Worm (Caenorhabditis elegans) whole organism, late embryonic: ENCODE data around the gene sir-2.1.
A peak's percentile ranks its signal among the peaks of the same experiment; 100 is the strongest.

Experiments used
- C38D4.7 ChIP-seq: fragments of 200-800 bp; sonication (Bioruptor generic); optimal IDR thresholded peaks from 2 replicates; lab custom pipeline; 2018; ENCODE audit warnings: mild to moderate bottlenecking, missing genetic modification characterization, moderate library complexity, missing compliant biosample characterization
- F13H6.1 ChIP-seq: sonication (generic microtip); optimal IDR thresholded peaks from 2 replicates; lab custom pipeline; 2016; ENCODE audit warnings: missing genetic modification characterization, missing compliant biosample characterization
- K02D7.2 ChIP-seq: sonication (generic microtip); optimal IDR thresholded peaks from 2 replicates; lab custom pipeline; 2017; ENCODE audit warnings: mild to moderate bottlenecking, missing genetic modification characterization, missing compliant biosample characterization
- K09A11.1 ChIP-seq: sonication (generic microtip); optimal IDR thresholded peaks from 2 replicates; lab custom pipeline; 2017; ENCODE audit warnings: antibody characterized with exemption, mild to moderate bottlenecking, missing genetic modification characterization, missing compliant biosample characterization; ENCODE audit not compliant: insufficient read depth
- Y22D7AL.16 ChIP-seq: sonication (generic microtip); optimal IDR thresholded peaks from 2 replicates; lab custom pipeline; 2016; ENCODE audit warnings: missing genetic modification characterization, missing compliant biosample characterization
- ahr-1 ChIP-seq: sonication (generic microtip); optimal IDR thresholded peaks from 2 replicates; lab custom pipeline; 2016; ENCODE audit warnings: missing genetic modification characterization, missing compliant biosample characterization
- ama-1 ChIP-seq: fragments of 150-350 bp; optimal IDR thresholded peaks from 2 replicates; lab custom pipeline; 2014
- ceh-14 ChIP-seq: sonication (generic microtip); optimal IDR thresholded peaks from 2 replicates; lab custom pipeline; 2016; ENCODE audit warnings: missing genotype, missing genetic modification characterization, missing compliant biosample characterization
- ceh-18 ChIP-seq: sonication (generic microtip); optimal IDR thresholded peaks from 2 replicates; lab custom pipeline; 2016; ENCODE audit warnings: missing genetic modification characterization, missing compliant biosample characterization
- ceh-19 ChIP-seq: fragments of 200-800 bp; sonication (Bioruptor generic); optimal IDR thresholded peaks from 2 replicates; lab custom pipeline; 2018; ENCODE audit warnings: mild to moderate bottlenecking, missing genetic modification characterization, missing compliant biosample characterization
- ceh-2 ChIP-seq: sonication (generic microtip); optimal IDR thresholded peaks from 2 replicates; lab custom pipeline; 2016; ENCODE audit warnings: missing genotype, missing genetic modification characterization, missing compliant biosample characterization
- ceh-22 ChIP-seq: sonication (generic microtip); optimal IDR thresholded peaks from 2 replicates; lab custom pipeline; 2017; ENCODE audit warnings: missing biosample characterization, missing genetic modification characterization
- ceh-24 ChIP-seq: sonication (generic microtip); optimal IDR thresholded peaks from 2 replicates; lab custom pipeline; 2016; ENCODE audit warnings: mild to moderate bottlenecking, missing genetic modification characterization, missing compliant biosample characterization
- ceh-30 ChIP-seq: fragments of 150-350 bp; optimal IDR thresholded peaks from 2 replicates; lab custom pipeline; 2014; ENCODE audit warnings: missing biosample characterization, missing genetic modification characterization
- ceh-31 ChIP-seq: sonication (generic microtip); optimal IDR thresholded peaks from 2 replicates; lab custom pipeline; 2016; ENCODE audit warnings: missing genetic modification characterization, missing compliant biosample characterization
- ceh-34 ChIP-seq: sonication (generic microtip); optimal IDR thresholded peaks from 2 replicates; lab custom pipeline; 2016; ENCODE audit warnings: mild to moderate bottlenecking, missing genetic modification characterization, missing compliant biosample characterization
- ceh-45 ChIP-seq: fragments of 200-800 bp; sonication (Bioruptor generic); IDR thresholded peaks from 2 replicates; pipeline ENCODE4 v1.3.6; 2022; ENCODE audit warnings: missing genetic modification reagents, missing genetic modification characterization, missing compliant biosample characterization
- ceh-6 ChIP-seq: fragments of 200-800 bp; sonication (Bioruptor generic); optimal IDR thresholded peaks from 2 replicates; lab custom pipeline; 2018; ENCODE audit warnings: mild to moderate bottlenecking, missing genetic modification characterization, missing compliant biosample characterization
- ceh-9 ChIP-seq: sonication (generic microtip); optimal IDR thresholded peaks from 2 replicates; lab custom pipeline; 2016; ENCODE audit warnings: mild to moderate bottlenecking, missing genetic modification characterization, inconsistent platforms, missing compliant biosample characterization
- che-1 ChIP-seq: sonication (generic microtip); optimal IDR thresholded peaks from 2 replicates; lab custom pipeline; 2016; ENCODE audit warnings: mild to moderate bottlenecking, missing genetic modification characterization, missing compliant biosample characterization
- dve-1 ChIP-seq: sonication (generic microtip); optimal IDR thresholded peaks from 2 replicates; lab custom pipeline; 2017; ENCODE audit warnings: antibody characterized with exemption, mild to moderate bottlenecking, missing genetic modification characterization, missing compliant biosample characterization
- elt-2 ChIP-seq: sonication (generic microtip); optimal IDR thresholded peaks from 2 replicates; lab custom pipeline; 2016; ENCODE audit warnings: missing genetic modification reagents, missing genetic modification characterization, missing compliant biosample characterization
- elt-4 ChIP-seq: sonication (generic microtip); optimal IDR thresholded peaks from 2 replicates; lab custom pipeline; 2016; ENCODE audit warnings: missing genetic modification characterization, missing compliant biosample characterization
- ets-4 ChIP-seq: sonication (generic microtip); optimal IDR thresholded peaks from 2 replicates; lab custom pipeline; 2016; ENCODE audit warnings: missing genetic modification characterization, missing compliant biosample characterization
- fax-1 ChIP-seq: sonication (generic microtip); optimal IDR thresholded peaks from 2 replicates; lab custom pipeline; 2016; ENCODE audit warnings: missing genotype, missing genetic modification characterization, missing compliant biosample characterization
- fkh-6 ChIP-seq: sonication (generic microtip); optimal IDR thresholded peaks from 2 replicates; lab custom pipeline; 2016; ENCODE audit warnings: missing genetic modification characterization, missing compliant biosample characterization
- gmeb-2 ChIP-seq: sonication (generic microtip); optimal IDR thresholded peaks from 2 replicates; lab custom pipeline; 2016; ENCODE audit warnings: missing genetic modification characterization, inconsistent platforms, missing compliant biosample characterization
- hlh-13 ChIP-seq: fragments of 200-800 bp; sonication (Bioruptor generic); optimal IDR thresholded peaks from 2 replicates; lab custom pipeline; 2018; ENCODE audit warnings: mild to moderate bottlenecking, missing genetic modification characterization, missing compliant biosample characterization
- hlh-15 ChIP-seq: sonication (generic microtip); optimal IDR thresholded peaks from 2 replicates; lab custom pipeline; 2016; ENCODE audit warnings: missing genetic modification characterization, missing compliant biosample characterization
- hlh-30 ChIP-seq: sonication (generic microtip); optimal IDR thresholded peaks from 2 replicates; lab custom pipeline; 2017; ENCODE audit warnings: antibody characterized with exemption, missing genetic modification characterization, missing compliant biosample characterization; ENCODE audit not compliant: insufficient read depth
- hlh-6 ChIP-seq: sonication (generic microtip); optimal IDR thresholded peaks from 2 replicates; lab custom pipeline; 2016; ENCODE audit warnings: missing genotype, missing genetic modification characterization, missing compliant biosample characterization
- lim-6 ChIP-seq: sonication (generic microtip); optimal IDR thresholded peaks from 2 replicates; lab custom pipeline; 2016; ENCODE audit warnings: missing genetic modification characterization, missing compliant biosample characterization
- madf-2 ChIP-seq: sonication (generic microtip); optimal IDR thresholded peaks from 2 replicates; lab custom pipeline; 2017; ENCODE audit warnings: missing genetic modification characterization, missing compliant biosample characterization
- mec-3 ChIP-seq: sonication (generic microtip); optimal IDR thresholded peaks from 2 replicates; lab custom pipeline; 2016; ENCODE audit warnings: borderline replicate concordance, missing genetic modification characterization, missing compliant biosample characterization
- nfya-1 ChIP-seq: sonication (generic microtip); optimal IDR thresholded peaks from 2 replicates; lab custom pipeline; 2017; ENCODE audit warnings: missing genetic modification characterization, mild to moderate bottlenecking, missing compliant biosample characterization, antibody characterized with exemption, moderate library complexity
- npax-4 ChIP-seq: sonication (generic microtip); optimal IDR thresholded peaks from 2 replicates; lab custom pipeline; 2016; ENCODE audit warnings: missing genetic modification characterization, missing compliant biosample characterization
- pag-3 ChIP-seq: sonication (generic microtip); optimal IDR thresholded peaks from 2 replicates; lab custom pipeline; 2016; ENCODE audit warnings: missing compliant biosample characterization, missing genetic modification characterization, borderline replicate concordance
- pax-1 ChIP-seq: fragments of 150-350 bp; optimal IDR thresholded peaks from 2 replicates; lab custom pipeline; 2014; ENCODE audit warnings: missing biosample characterization, missing genetic modification characterization
- pha-2 ChIP-seq: sonication (generic microtip); optimal IDR thresholded peaks from 2 replicates; lab custom pipeline; 2017; ENCODE audit warnings: mild to moderate bottlenecking, missing genetic modification characterization, missing compliant biosample characterization
- pha-4 ChIP-seq: fragments of 150-350 bp; optimal IDR thresholded peaks from 2 replicates; lab custom pipeline; 2018; ENCODE audit warnings: missing biosample characterization, missing genetic modification reagents, missing genetic modification characterization
- pqm-1 ChIP-seq: sonication (generic microtip); optimal IDR thresholded peaks from 2 replicates; lab custom pipeline; 2016; ENCODE audit warnings: missing genetic modification characterization, missing compliant biosample characterization
- ref-2 ChIP-seq: sonication (generic microtip); optimal IDR thresholded peaks from 2 replicates; lab custom pipeline; 2016; ENCODE audit warnings: missing genetic modification characterization, missing compliant biosample characterization
- sdc-2 ChIP-seq: sonication (generic microtip); optimal IDR thresholded peaks from 2 replicates; lab custom pipeline; 2016; ENCODE audit warnings: missing genotype, missing genetic modification characterization, missing compliant biosample characterization
- sox-2 ChIP-seq: fragments of 200-800 bp; sonication (Bioruptor generic); IDR thresholded peaks from 2 replicates; pipeline ENCODE4 v1.3.6; 2022; ENCODE audit warnings: missing genetic modification reagents, missing genetic modification characterization, missing compliant biosample characterization
- sox-4 ChIP-seq: sonication (generic microtip); optimal IDR thresholded peaks from 2 replicates; lab custom pipeline; 2017; ENCODE audit warnings: mild to moderate bottlenecking, missing genetic modification characterization, inconsistent platforms, missing compliant biosample characterization
- syd-9 ChIP-seq: sonication (generic microtip); optimal IDR thresholded peaks from 2 replicates; lab custom pipeline; 2016; ENCODE audit warnings: mild to moderate bottlenecking, missing genetic modification characterization, moderate library complexity, missing compliant biosample characterization
- tbx-7 ChIP-seq: sonication (generic microtip); optimal IDR thresholded peaks from 2 replicates; lab custom pipeline; 2016; ENCODE audit warnings: missing genotype, missing genetic modification characterization, missing compliant biosample characterization
- unc-3 ChIP-seq, 2 experiments: fragments of 200-800 bp in 1 of 2; sonication (Bioruptor generic) in 1 of 2; sonication (generic microtip) in 1 of 2; conservative IDR thresholded peaks in 1 of 2; optimal IDR thresholded peaks in 1 of 2; 2 replicates each; pipeline versions ENCODE4 v1.3.6 to Lab custom; 2016 to 2022; ENCODE audit warnings: missing compliant biosample characterization in 2 of 2, missing genetic modification characterization in 2 of 2, missing genetic modification reagents in 1 of 2
- unc-42 ChIP-seq: sonication (generic microtip); optimal IDR thresholded peaks from 2 replicates; lab custom pipeline; 2016; ENCODE audit warnings: missing genotype, missing genetic modification characterization, missing compliant biosample characterization
- unc-86 ChIP-seq: sonication (generic microtip); optimal IDR thresholded peaks from 2 replicates; lab custom pipeline; 2016; ENCODE audit warnings: missing genetic modification characterization, missing compliant biosample characterization
- zip-5 ChIP-seq: sonication (generic microtip); optimal IDR thresholded peaks from 2 replicates; lab custom pipeline; 2016; ENCODE audit warnings: missing genetic modification characterization, missing compliant biosample characterization
- ztf-16 ChIP-seq: sonication (generic microtip); optimal IDR thresholded peaks from 2 replicates; lab custom pipeline; 2017; ENCODE audit warnings: missing genetic modification characterization, missing compliant biosample characterization

The sir-2.1 gene

DNA sequence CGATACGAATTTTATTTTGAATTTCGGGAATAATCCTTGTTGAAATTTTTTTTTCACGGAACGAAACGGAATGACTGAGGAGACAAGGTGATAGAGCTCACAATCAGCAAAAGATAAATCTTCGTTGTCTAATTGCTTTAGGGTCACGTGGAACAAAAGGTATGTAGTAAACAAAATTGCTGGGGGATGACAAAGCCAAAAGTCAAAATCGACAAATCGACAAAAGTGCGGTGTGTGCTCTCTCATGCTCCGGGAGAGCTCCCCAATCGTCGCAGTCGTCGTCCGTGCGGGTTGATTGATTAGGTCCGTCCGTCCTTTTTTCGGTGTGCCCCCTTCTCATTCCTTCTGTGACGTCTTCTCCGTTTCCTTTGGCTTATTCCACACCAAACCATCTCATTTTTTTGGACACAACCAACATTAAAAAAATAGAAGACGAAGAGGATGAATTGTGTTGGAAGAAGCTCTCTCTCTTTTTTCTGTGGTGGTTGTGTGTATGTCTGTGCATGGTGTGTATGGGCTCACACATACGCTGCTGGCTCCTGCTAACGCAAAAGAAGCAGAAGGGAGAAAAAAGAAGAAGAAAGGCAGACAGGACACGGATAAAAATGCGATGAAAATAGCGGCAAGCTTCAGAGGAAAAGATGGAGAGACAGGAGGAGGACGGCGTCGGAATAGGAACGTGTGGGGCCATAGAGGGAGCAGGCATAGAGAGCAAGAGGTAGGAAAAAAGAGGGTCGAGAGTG, 24.2 kb downstream of the sir-2.1 start:
- TF ChIP-seq tbx-7 (tag; lab: Kevin White, UChicago) (no peak), che-1 (no peak), zip-5 (tag; lab: Kevin White, UChicago) (no peak), pha-4 (no peak), unc-42 (peak; percentile 37), elt-2 (tag; lab: Kevin White, UChicago) (no peak), syd-9 (no peak), sox-2 (GFP tag; lab: Robert Waterston, UW) (no peak), fkh-6 (no peak), ztf-16 (tag; lab: Kevin White, UChicago) (no peak), K02D7.2 (tag; lab: Kevin White, UChicago) (no peak), nfya-1 (peak; percentile 63), lim-6 (tag; lab: Kevin White, UChicago) (no peak), Y22D7AL.16 (tag; lab: Kevin White, UChicago) (no peak), mec-3 (tag; lab: Kevin White, UChicago) (no peak), ceh-24 (no peak), F13H6.1 (tag; lab: Kevin White, UChicago) (no peak), ama-1 (lab: Kevin White, UChicago) (no peak), gmeb-2 (no peak), dve-1 (no peak), ceh-34 (peak; percentile 35), hlh-30 (no peak), ceh-18 (tag; lab: Kevin White, UChicago) (peak; percentile 68), ahr-1 (tag; lab: Kevin White, UChicago) (no peak), ref-2 (tag; lab: Kevin White, UChicago) (peak; percentile 29), pag-3 (tag; lab: Kevin White, UChicago) (no peak), ceh-45 (GFP tag; lab: Robert Waterston, UW) (no peak), ceh-14 (tag; lab: Kevin White, UChicago) (no peak), unc-86 (tag; lab: Kevin White, UChicago) (no peak), ceh-2 (no peak), C38D4.7 (GFP tag; lab: Kevin White, UChicago) (no peak), pqm-1 (tag; lab: Kevin White, UChicago) (peak; percentile 52), hlh-13 (GFP tag; lab: Kevin White, UChicago) (no peak), ceh-9 (no peak), ceh-6 (GFP tag; lab: Kevin White, UChicago) (no peak), K09A11.1 (no peak), hlh-15 (tag; lab: Kevin White, UChicago) (no peak), hlh-6 (tag; lab: Kevin White, UChicago) (no peak), ceh-22 (tag; lab: Kevin White, UChicago) (no peak), ceh-30 (tag; lab: Kevin White, UChicago) (no peak), fax-1 (tag; lab: Kevin White, UChicago) (peak; percentile 64), ceh-31 (tag; lab: Kevin White, UChicago) (peak; percentile 55), ceh-19 (GFP tag; lab: Kevin White, UChicago) (no peak), pax-1 (tag; lab: Kevin White, UChicago) (no peak), sox-4 (peak; percentile 35), sdc-2 (peak; percentile 26), unc-3 (GFP tag; conservative IDR thresholded peaks at IDR 0.05; lab: Robert Waterston, UW) (no peak), unc-3 (tag; optimal IDR thresholded peaks at IDR 0.05; lab: Kevin White, UChicago) (no peak), npax-4 (tag; lab: Kevin White, UChicago) (no peak), elt-4 (no peak), ets-4 (tag; lab: Kevin White, UChicago) (no peak), pha-2 (tag; lab: Kevin White, UChicago) (no peak), madf-2 (tag; lab: Kevin White, UChicago) (no peak)
